Worm (Caenorhabditis elegans) whole organism, young adult: ENCODE measurements around the gene Y73B6BL.37.

Source experiments
- C06A6.2 ChIP-seq: fragments of 200-800 bp; sonication (Bioruptor generic); conservative IDR thresholded peaks from 2 replicates; pipeline ENCODE4 v1.3.6; 2022; ENCODE audit warnings: missing genetic modification characterization, missing compliant biosample characterization
- F33H1.4 ChIP-seq: fragments of 200-800 bp; sonication (Bioruptor generic); IDR thresholded peaks from 2 replicates; pipeline ENCODE4 v1.3.6; 2022; ENCODE audit warnings: missing genetic modification reagents, missing genetic modification characterization, missing compliant biosample characterization
- F39B2.1 ChIP-seq: fragments of 200-800 bp; sonication (Bioruptor generic); IDR thresholded peaks from 2 replicates; pipeline ENCODE4 v1.3.6; 2022; ENCODE audit warnings: missing genetic modification reagents, missing genetic modification characterization, missing compliant biosample characterization
- T07F8.4 ChIP-seq: sonication (generic microtip); optimal IDR thresholded peaks from 2 replicates; lab custom pipeline; 2016; ENCODE audit warnings: mild to moderate bottlenecking, missing genetic modification characterization, moderate library complexity, missing compliant biosample characterization
- akir-1 ChIP-seq: fragments of 200-800 bp; sonication (Bioruptor generic); optimal IDR thresholded peaks from 2 replicates; lab custom pipeline; 2018; ENCODE audit warnings: mild to moderate bottlenecking, missing genetic modification characterization, moderate library complexity, missing compliant biosample characterization
- attf-3 ChIP-seq: fragments of 200-800 bp; sonication (Bioruptor generic); conservative IDR thresholded peaks from 2 replicates; pipeline ENCODE4 v1.3.6; 2022; ENCODE audit warnings: missing genetic modification reagents, missing genetic modification characterization, missing compliant biosample characterization
- dpl-1 ChIP-seq: fragments of 150-350 bp; optimal IDR thresholded peaks from 2 replicates; lab custom pipeline; 2014; ENCODE audit warnings: missing biosample characterization, missing genetic modification reagents, missing genetic modification characterization
- efl-1 ChIP-seq: fragments of 150-350 bp; optimal IDR thresholded peaks from 2 replicates; lab custom pipeline; 2014; ENCODE audit warnings: missing biosample characterization, missing genetic modification reagents, missing genetic modification characterization
- egl-18 ChIP-seq: fragments of 200-800 bp; sonication (Bioruptor generic); IDR thresholded peaks from 2 replicates; pipeline ENCODE4 v1.3.6; 2022; ENCODE audit warnings: missing genetic modification reagents, missing genetic modification characterization, missing compliant biosample characterization
- egl-44 ChIP-seq: fragments of 200-800 bp; sonication (Bioruptor generic); IDR thresholded peaks from 2 replicates; pipeline ENCODE4 v1.3.6; 2022; ENCODE audit warnings: missing genetic modification reagents, missing genetic modification characterization, missing compliant biosample characterization
- fkh-3 ChIP-seq: sonication (generic microtip); optimal IDR thresholded peaks from 2 replicates; lab custom pipeline; 2016; ENCODE audit warnings: mild to moderate bottlenecking, missing genetic modification characterization, missing compliant biosample characterization
- gei-17 ChIP-seq: fragments of 200-800 bp; sonication (Bioruptor generic); optimal IDR thresholded peaks from 2 replicates; lab custom pipeline; 2018; ENCODE audit warnings: mild to moderate bottlenecking, missing genetic modification characterization, missing compliant biosample characterization
- lin-40 ChIP-seq: sonication (generic microtip); optimal IDR thresholded peaks from 2 replicates; lab custom pipeline; 2016; ENCODE audit warnings: missing genetic modification characterization, mild to moderate bottlenecking, missing compliant biosample characterization, missing genotype, missing genetic modification reagents
- lin-54 ChIP-seq: fragments of 200-800 bp; sonication (Bioruptor generic); optimal IDR thresholded peaks from 2 replicates; lab custom pipeline; 2018; ENCODE audit warnings: mild to moderate bottlenecking, missing genetic modification characterization, missing compliant biosample characterization
- madf-6 ChIP-seq: fragments of 200-800 bp; sonication (Bioruptor generic); IDR thresholded peaks from 2 replicates; pipeline ENCODE4 v1.3.6; 2022; ENCODE audit warnings: missing genetic modification reagents, missing genetic modification characterization, missing compliant biosample characterization
- mcd-1 ChIP-seq: fragments of 200-800 bp; sonication (Bioruptor generic); IDR thresholded peaks from 2 replicates; pipeline ENCODE4 v1.3.6; 2022; ENCODE audit warnings: missing genetic modification reagents, missing genetic modification characterization, missing compliant biosample characterization
- mel-28 ChIP-seq: sonication (generic microtip); optimal IDR thresholded peaks from 2 replicates; lab custom pipeline; 2016; ENCODE audit warnings: borderline replicate concordance, mild to moderate bottlenecking, missing genetic modification characterization, missing compliant biosample characterization
- nhr-80 ChIP-seq: sonication (generic microtip); optimal IDR thresholded peaks from 2 replicates; lab custom pipeline; 2016; ENCODE audit warnings: missing genetic modification characterization, missing compliant biosample characterization
- pha-4 ChIP-seq: fragments of 150-350 bp; sonication (generic microtip); optimal IDR thresholded peaks from 2 replicates; lab custom pipeline; 2014; ENCODE audit warnings: missing biosample characterization, missing genetic modification reagents, missing genetic modification characterization
- rec-8 ChIP-seq, 2 experiments: sonication (generic microtip); optimal IDR thresholded peaks; 2 replicates each; lab custom pipeline; 2016; ENCODE audit warnings: mild to moderate bottlenecking in 2 of 2, missing genetic modification characterization in 2 of 2, missing genetic modification reagents in 2 of 2, missing genotype in 2 of 2, missing biosample characterization in 1 of 2, missing compliant biosample characterization in 1 of 2, moderate library complexity in 1 of 2
- snpc-1.1 ChIP-seq: sonication (generic microtip); optimal IDR thresholded peaks from 2 replicates; lab custom pipeline; 2017; ENCODE audit warnings: missing genetic modification characterization, mild to moderate bottlenecking, missing compliant biosample characterization, antibody characterized with exemption, moderate library complexity, missing genotype, missing genetic modification reagents; ENCODE audit not compliant: insufficient read depth
- snpc-3.4 ChIP-seq: sonication (generic microtip); optimal IDR thresholded peaks from 2 replicates; lab custom pipeline; 2017; ENCODE audit warnings: missing genetic modification characterization, mild to moderate bottlenecking, missing compliant biosample characterization, antibody characterized with exemption, moderate library complexity, missing genotype, missing genetic modification reagents
- snpc-4 ChIP-seq, 5 experiments: fragments of 150-350 bp in 1 of 5; sonication (generic microtip) in 4 of 5; optimal IDR thresholded peaks; 2 replicates each; lab custom pipeline; 2014 to 2018; ENCODE audit warnings: missing genetic modification characterization in 5 of 5, missing biosample characterization in 3 of 5, antibody characterized with exemption in 2 of 5, mild to moderate bottlenecking in 2 of 5, missing compliant biosample characterization in 2 of 5, missing genotype in 2 of 5, moderate library complexity in 2 of 5, missing genetic modification reagents in 1 of 5
- ztf-26 ChIP-seq: sonication (generic microtip); optimal IDR thresholded peaks from 2 replicates; lab custom pipeline; 2017; ENCODE audit warnings: missing genetic modification characterization, missing compliant biosample characterization

The Y73B6BL.37 gene

DNA sequence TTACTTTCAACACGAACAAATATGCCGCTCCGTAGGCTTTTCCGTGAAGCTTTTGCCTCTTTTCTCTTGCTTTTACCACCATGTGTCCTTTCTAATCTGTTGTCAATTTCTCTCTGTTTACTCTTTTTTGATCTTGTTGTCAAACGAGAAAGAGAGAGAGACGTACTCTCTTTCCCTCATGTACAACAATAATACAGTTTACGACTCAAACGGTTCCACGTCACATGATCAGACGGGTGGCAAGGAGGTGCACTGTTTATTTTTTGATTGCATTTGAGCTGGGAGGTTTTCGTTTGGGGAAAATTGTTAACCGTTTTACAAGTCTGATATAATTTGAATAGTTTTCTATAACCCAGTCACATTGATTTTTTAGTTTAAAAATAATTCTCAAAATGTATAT lies 13.7 kb downstream of the Y73B6BL.37 start:
- peak; percentile 86 for TF ChIP-seq pha-4 (tag; lab: Kevin White, UChicago)
- TF ChIP-seq efl-1 (GFP tag; lab: Kevin White, UChicago), result no peak
- TF ChIP-seq, all 124 proteins: peak for 1

- peak; percentile 81 for TF ChIP-seq snpc-1.1 (tag; lab: Kevin White, UChicago)
- TF ChIP-seq snpc-4 (GFP tag; optimal IDR thresholded peaks at IDR 0.05; lab: Kevin White, UChicago), result peak; percentile 74
- TF ChIP-seq snpc-4 (tag; optimal IDR thresholded peaks at IDR 0.05; lab: Kevin White, UChicago), result peak; percentile 67 to 96 (median 90)
- TF ChIP-seq snpc-3.4 (tag; lab: Kevin White, UChicago), result peak; percentile 2
These were observed 14.1 kb downstream of the Y73B6BL.37 start for ce11 chrIV:6501277-6501676.

DNA sequence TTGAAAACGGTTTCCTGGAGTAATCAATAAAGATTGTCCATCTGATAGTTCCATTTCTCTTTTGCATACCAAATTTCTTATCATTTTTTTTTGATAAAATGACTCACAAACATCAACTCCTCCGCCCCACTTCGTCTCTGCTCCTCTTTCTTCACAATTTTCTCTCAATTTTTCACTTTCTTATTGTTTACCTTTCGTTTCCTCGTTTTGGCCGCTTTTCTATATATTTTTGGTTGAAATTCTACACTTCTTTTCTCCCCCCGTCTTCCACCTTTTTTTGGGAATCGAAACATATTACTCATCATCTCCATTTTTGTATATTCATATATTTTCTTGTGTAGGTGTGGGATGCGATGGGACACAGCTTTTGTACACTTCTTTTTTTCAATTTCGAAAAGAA lies 15.6 kb downstream of the Y73B6BL.37 start:
- TF ChIP-seq dpl-1 (GFP tag; lab: Kevin White, UChicago) (no peak), nhr-80 (tag; lab: Kevin White, UChicago) (peak; percentile 65)

ce11 chrIV:6506424-6506823 lies 19.3 kb downstream of the Y73B6BL.37 start, which contains the start of gene pqn-89:
TSS of gene pqn-89 (plus strand) at chrIV:6506724.
- TF ChIP-seq lin-54, result no peak
- no peak for TF ChIP-seq C06A6.2 (GFP tag; lab: Robert Waterston, UW)
- no peak for TF ChIP-seq snpc-4 (GFP tag; optimal IDR thresholded peaks at IDR 0.05; lab: Kevin White, UChicago)
- TF ChIP-seq snpc-4 (tag; optimal IDR thresholded peaks at IDR 0.05; lab: Kevin White, UChicago), result no peak
- no peak for TF ChIP-seq dpl-1 (GFP tag; lab: Kevin White, UChicago)
- TF ChIP-seq, all 124 proteins: peak for 0

- TF ChIP-seq F39B2.1 (no peak), fkh-3 (no peak), mcd-1 (GFP tag; lab: Robert Waterston, UW) (no peak), egl-44 (GFP tag; lab: Robert Waterston, UW) (no peak), attf-3 (GFP tag; lab: Robert Waterston, UW) (no peak), F33H1.4 (GFP tag; lab: Robert Waterston, UW) (no peak), madf-6 (GFP tag; lab: Robert Waterston, UW) (no peak), T07F8.4 (tag; lab: Kevin White, UChicago) (no peak), akir-1 (GFP tag; lab: Kevin White, UChicago) (no peak)
These were observed 24.6 kb downstream of the Y73B6BL.37 start for ce11 chrIV:6511767-6512166.

ce11 chrIV:6514700-6515099 lies 27.6 kb downstream of the Y73B6BL.37 start:
- no peak for TF ChIP-seq gei-17 (GFP tag; lab: Kevin White, UChicago)

DNA sequence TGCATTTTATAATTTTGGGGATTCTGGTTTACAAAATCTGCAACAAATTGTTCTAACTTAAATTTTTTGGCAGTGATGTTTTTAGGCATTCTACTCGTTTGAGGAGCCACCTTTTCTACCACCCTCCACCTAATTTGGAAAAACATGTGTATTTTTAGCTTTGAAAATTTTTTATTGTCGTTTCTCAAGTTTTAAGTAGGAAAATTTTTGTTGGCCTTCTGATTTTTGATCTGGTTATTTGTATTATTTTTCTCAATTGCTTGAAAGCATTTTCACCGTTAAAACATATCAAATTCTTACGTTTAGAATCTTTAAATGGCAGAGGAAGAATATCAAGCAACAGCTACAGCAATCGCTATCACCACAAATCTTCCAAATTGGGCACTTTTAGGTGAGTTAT lies 30.7 kb downstream of the Y73B6BL.37 start, which contains the start of gene C01G5.7:
Gene C01G5.7, plus strand, starts transcription at position 301 of the 400 bp plus-strand sequence.
- no peak for TF ChIP-seq egl-18 (GFP tag; lab: Robert Waterston, UW)
- no peak for TF ChIP-seq rec-8 (tag; optimal IDR thresholded peaks at IDR 0.05; lab: Kevin White, UChicago)
- TF ChIP-seq akir-1 (GFP tag; lab: Kevin White, UChicago), result no peak
- TF ChIP-seq lin-40 (tag; lab: Kevin White, UChicago), result no peak
- TF ChIP-seq, all 124 proteins: peak for 0

DNA sequence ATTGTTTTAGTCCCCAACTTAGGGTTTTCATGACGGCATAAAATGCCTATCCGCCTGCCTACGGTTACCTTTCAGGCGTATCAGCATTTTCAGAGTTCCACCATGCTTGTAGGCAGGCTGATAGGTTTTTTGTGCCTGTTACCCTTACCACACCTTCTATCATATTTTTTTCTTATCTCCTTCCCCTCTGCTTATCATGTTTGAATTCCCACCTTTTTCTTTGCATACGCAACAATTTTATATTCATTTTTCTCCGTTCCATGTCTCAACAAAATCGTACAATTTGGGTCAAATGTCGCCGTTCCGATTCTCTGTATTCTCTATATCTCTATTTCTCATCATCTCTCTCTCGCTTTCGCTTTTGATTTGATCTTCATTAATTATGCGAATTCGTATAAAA lies 32.4 kb downstream of the Y73B6BL.37 start, which contains the start of gene C01G5.9:
Gene C01G5.9, plus strand, starts transcription at position 301 of the 400 bp plus-strand sequence.
- TF ChIP-seq egl-44 (GFP tag; lab: Robert Waterston, UW), result no peak
- no peak for TF ChIP-seq mel-28 (tag; lab: Kevin White, UChicago)
- no peak for TF ChIP-seq ztf-26
